Fruit fly (Drosophila melanogaster) whole organism, embryonic: ENCODE measurements around the gene COX6B.

ENCODE experiments used
- Ada2b ChIP-seq: fragments of 200-800 bp; sonication (Bioruptor generic); IDR thresholded peaks from 2 replicates; pipeline ENCODE4 v1.3.6; 2022; ENCODE audit warnings: missing biosample characterization, missing genetic modification characterization
- Aef1 ChIP-seq: fragments of 200-800 bp; sonication (Bioruptor generic); IDR thresholded peaks from 3 replicates; pipeline ENCODE4 v1.3.6; 2022; ENCODE audit warnings: missing biosample characterization, missing genetic modification characterization
- Atf3 ChIP-seq: fragments of 200-800 bp; sonication (Bioruptor generic); optimal IDR thresholded peaks from 3 replicates; lab custom pipeline; 2016; ENCODE audit warnings: missing biosample characterization, missing genetic modification characterization
- Bteb2 ChIP-seq: fragments of 200-800 bp; sonication (Bioruptor generic); optimal IDR thresholded peaks from 2 replicates; lab custom pipeline; 2016; ENCODE audit warnings: missing biosample characterization, missing genetic modification characterization
- CG10147 ChIP-seq: fragments of 200-800 bp; sonication (Bioruptor generic); optimal IDR thresholded peaks from 2 replicates; lab custom pipeline; 2019; ENCODE audit warnings: missing biosample characterization, mild to moderate bottlenecking, missing genetic modification characterization, moderate library complexity
- CG10462 ChIP-seq: fragments of 200-800 bp; sonication (Bioruptor generic); optimal IDR thresholded peaks from 2 replicates; lab custom pipeline; 2016; ENCODE audit warnings: missing biosample characterization, missing genetic modification characterization
- CG10979 ChIP-seq: fragments of 200-800 bp; sonication (Bioruptor generic); optimal IDR thresholded peaks from 2 replicates; lab custom pipeline; 2018; ENCODE audit warnings: missing biosample characterization, mild to moderate bottlenecking, missing genetic modification characterization, moderate library complexity
- CG11504 ChIP-seq: fragments of 200-800 bp; sonication (Bioruptor generic); optimal IDR thresholded peaks from 3 replicates; lab custom pipeline; 2019; ENCODE audit warnings: missing biosample characterization, mild to moderate bottlenecking, missing genetic modification characterization, moderate library complexity
- CG11696 ChIP-seq: fragments of 200-800 bp; sonication (Bioruptor generic); IDR thresholded peaks from 2 replicates; pipeline ENCODE4 v1.3.6; 2022; ENCODE audit warnings: missing biosample characterization, missing genetic modification characterization
- CG13894 ChIP-seq: fragments of 200-800 bp; sonication (Bioruptor generic); optimal IDR thresholded peaks from 3 replicates; lab custom pipeline; 2018; ENCODE audit warnings: missing biosample characterization, mild to moderate bottlenecking, missing genetic modification characterization, moderate library complexity
- CG14441 ChIP-seq: fragments of 200-800 bp; sonication (Bioruptor generic); IDR thresholded peaks from 2 replicates; pipeline ENCODE4 v1.3.6; 2022; ENCODE audit warnings: missing biosample characterization, missing genetic modification characterization
- CG15073 ChIP-seq: fragments of 200-800 bp; sonication (Bioruptor generic); optimal IDR thresholded peaks from 2 replicates; lab custom pipeline; 2016; ENCODE audit warnings: missing biosample characterization, missing genetic modification characterization
- CG1602 ChIP-seq: fragments of 200-800 bp; sonication (Bioruptor generic); optimal IDR thresholded peaks from 3 replicates; lab custom pipeline; 2016; ENCODE audit warnings: missing biosample characterization, missing genetic modification characterization
- CG17385 ChIP-seq: fragments of 200-800 bp; sonication (Bioruptor generic); optimal IDR thresholded peaks from 3 replicates; lab custom pipeline; 2018; ENCODE audit warnings: missing biosample characterization, mild to moderate bottlenecking, missing genetic modification characterization
- CG31365 ChIP-seq: fragments of 200-800 bp; sonication (Bioruptor generic); optimal IDR thresholded peaks from 2 replicates; lab custom pipeline; 2018; ENCODE audit warnings: missing biosample characterization, mild to moderate bottlenecking, missing genetic modification characterization
- CG3281 ChIP-seq: fragments of 200-800 bp; sonication (Bioruptor generic); optimal IDR thresholded peaks from 3 replicates; lab custom pipeline; 2017; ENCODE audit warnings: missing biosample characterization, mild to moderate bottlenecking, missing genetic modification characterization
- CG4617 ChIP-seq: fragments of 200-800 bp; sonication (Bioruptor generic); optimal IDR thresholded peaks from 3 replicates; lab custom pipeline; 2016; ENCODE audit warnings: missing biosample characterization, missing genetic modification characterization, borderline replicate concordance
- CG6272 ChIP-seq: fragments of 200-800 bp; sonication (Bioruptor generic); IDR thresholded peaks from 2 replicates; pipeline ENCODE4 v1.3.6; 2022; ENCODE audit warnings: missing biosample characterization, missing genetic modification characterization
- CG6791 ChIP-seq: fragments of 200-800 bp; sonication (Bioruptor generic); IDR thresholded peaks from 3 replicates; pipeline ENCODE4 v1.3.6; 2022; ENCODE audit warnings: missing biosample characterization, missing genetic modification characterization; ENCODE audit not compliant: partially characterized antibody
- CG7556 ChIP-seq: fragments of 200-800 bp; sonication (Bioruptor generic); optimal IDR thresholded peaks from 2 replicates; lab custom pipeline; 2017; ENCODE audit warnings: missing biosample characterization, mild to moderate bottlenecking, missing genetic modification characterization
- CG9215 ChIP-seq: fragments of 200-800 bp; sonication (Bioruptor generic); IDR thresholded peaks from 2 replicates; pipeline ENCODE4 v1.3.6; 2022; ENCODE audit warnings: missing biosample characterization, missing genetic modification characterization
- CG9437 ChIP-seq: fragments of 200-800 bp; sonication (Bioruptor generic); optimal IDR thresholded peaks from 2 replicates; lab custom pipeline; 2018; ENCODE audit warnings: missing biosample characterization, mild to moderate bottlenecking, missing genetic modification characterization
- CTCF ChIP-seq: fragments of 200-800 bp; sonication (Bioruptor generic); optimal IDR thresholded peaks from 2 replicates; lab custom pipeline; 2017; ENCODE audit warnings: missing biosample characterization, mild to moderate bottlenecking, missing genetic modification characterization, moderate library complexity
- E2f1 ChIP-seq: fragments of 200-800 bp; sonication (Bioruptor generic); IDR thresholded peaks from 2 replicates; pipeline ENCODE4 v1.3.6; 2022; ENCODE audit warnings: missing biosample characterization, missing genetic modification characterization
- E2f2 ChIP-seq: fragments of 200-800 bp; sonication (Bioruptor generic); IDR thresholded peaks from 2 replicates; pipeline ENCODE4 v1.3.6; 2022; ENCODE audit warnings: missing biosample characterization, missing genetic modification characterization
- Fer3 ChIP-seq: fragments of 200-800 bp; sonication (Bioruptor generic); optimal IDR thresholded peaks from 2 replicates; lab custom pipeline; 2018; ENCODE audit warnings: missing biosample characterization, mild to moderate bottlenecking, missing genetic modification characterization, moderate library complexity
- HLH54F ChIP-seq: fragments of 200-800 bp; sonication (Bioruptor generic); optimal IDR thresholded peaks from 3 replicates; lab custom pipeline; 2016; ENCODE audit warnings: missing biosample characterization, missing genetic modification characterization
- HmgD ChIP-seq: fragments of 200-800 bp; sonication (Bioruptor generic); optimal IDR thresholded peaks from 3 replicates; lab custom pipeline; 2016; ENCODE audit warnings: missing biosample characterization, missing genetic modification characterization
- Hmr ChIP-seq: fragments of 200-800 bp; sonication (Bioruptor generic); optimal IDR thresholded peaks from 3 replicates; lab custom pipeline; 2017; ENCODE audit warnings: mild to moderate bottlenecking, missing biosample characterization, missing genetic modification reagents, missing genetic modification characterization
- Max ChIP-seq: fragments of 200-800 bp; sonication (Bioruptor generic); optimal IDR thresholded peaks from 2 replicates; lab custom pipeline; 2016; ENCODE audit warnings: missing biosample characterization, mild to moderate bottlenecking, missing genetic modification characterization
- NFAT ChIP-seq: fragments of 200-800 bp; sonication (Bioruptor generic); IDR thresholded peaks from 2 replicates; pipeline ENCODE4 v1.3.6; 2022; ENCODE audit warnings: missing biosample characterization, missing genetic modification characterization
- Rx ChIP-seq: fragments of 200-800 bp; sonication (Bioruptor generic); IDR thresholded peaks from 2 replicates; pipeline ENCODE4 v1.3.6; 2022; ENCODE audit warnings: missing biosample characterization, missing genetic modification characterization
- Sox102F ChIP-seq: fragments of 200-800 bp; sonication (Bioruptor generic); optimal IDR thresholded peaks from 2 replicates; lab custom pipeline; 2018; ENCODE audit warnings: missing biosample characterization, mild to moderate bottlenecking, missing genetic modification characterization, moderate library complexity
- Tbp ChIP-seq: fragments of >200 bp; optimal IDR thresholded peaks from 2 replicates; lab custom pipeline; 2018; ENCODE audit warnings: missing biosample characterization, missing genetic modification characterization
- Xbp1 ChIP-seq: fragments of 200-800 bp; sonication (Bioruptor generic); optimal IDR thresholded peaks from 3 replicates; lab custom pipeline; 2016; ENCODE audit warnings: missing biosample characterization, mild to moderate bottlenecking, missing genetic modification characterization
- bigmax ChIP-seq: fragments of 200-800 bp; sonication (Bioruptor generic); optimal IDR thresholded peaks from 2 replicates; lab custom pipeline; 2018; ENCODE audit warnings: missing biosample characterization, mild to moderate bottlenecking, missing genetic modification characterization
- cato ChIP-seq: fragments of 200-800 bp; sonication (Bioruptor generic); optimal IDR thresholded peaks from 2 replicates; lab custom pipeline; 2016; ENCODE audit warnings: missing biosample characterization, missing genetic modification characterization, borderline replicate concordance
- chif ChIP-seq, 2 experiments: fragments of 200-800 bp; sonication (Bioruptor generic); optimal IDR thresholded peaks; 3 replicates each; lab custom pipeline; 2016; ENCODE audit warnings: missing biosample characterization in 2 of 2, missing genetic modification characterization in 2 of 2
- chinmo ChIP-seq: fragments of 200-800 bp; sonication (Bioruptor generic); IDR thresholded peaks from 4 replicates; pipeline ENCODE4 v1.3.6; 2022; ENCODE audit warnings: missing biosample characterization, missing genetic modification characterization; ENCODE audit not compliant: partially characterized antibody
- cwo ChIP-seq: fragments of 200-800 bp; sonication (Bioruptor generic); optimal IDR thresholded peaks from 3 replicates; lab custom pipeline; 2017; ENCODE audit warnings: missing biosample characterization, missing genetic modification characterization, mild to moderate bottlenecking, moderate library complexity, missing genetic modification reagents
- dati ChIP-seq: fragments of 200-800 bp; sonication (Bioruptor generic); IDR thresholded peaks from 2 replicates; pipeline ENCODE4 v1.3.6; 2022; ENCODE audit warnings: missing biosample characterization, missing genetic modification characterization
- kah ChIP-seq: fragments of 200-800 bp; sonication (Bioruptor generic); optimal IDR thresholded peaks from 2 replicates; lab custom pipeline; 2018; ENCODE audit warnings: missing biosample characterization, mild to moderate bottlenecking, missing genetic modification characterization
- mld ChIP-seq: fragments of 200-800 bp; sonication (Bioruptor generic); IDR thresholded peaks from 3 replicates; pipeline ENCODE4 v1.3.6; 2022; ENCODE audit warnings: missing biosample characterization, missing genetic modification characterization; ENCODE audit not compliant: partially characterized antibody
- oc ChIP-seq: fragments of 200-800 bp; sonication (Bioruptor generic); optimal IDR thresholded peaks from 2 replicates; lab custom pipeline; 2018; ENCODE audit warnings: missing biosample characterization, mild to moderate bottlenecking, missing genetic modification characterization, moderate library complexity
- pzg ChIP-seq: fragments of 200-800 bp; sonication (Bioruptor generic); optimal IDR thresholded peaks from 3 replicates; lab custom pipeline; 2018; ENCODE audit warnings: missing biosample characterization, mild to moderate bottlenecking, missing genetic modification characterization, moderate library complexity
- ranshi ChIP-seq: fragments of 200-800 bp; sonication (Bioruptor generic); IDR thresholded peaks from 2 replicates; pipeline ENCODE4 v1.3.6; 2022; ENCODE audit warnings: missing biosample characterization, missing genetic modification characterization
- sd ChIP-seq: fragments of 200-800 bp; sonication (Bioruptor generic); optimal IDR thresholded peaks from 3 replicates; lab custom pipeline; 2018; ENCODE audit warnings: missing biosample characterization, mild to moderate bottlenecking, missing genetic modification characterization, moderate library complexity
- so ChIP-seq: fragments of 200-800 bp; sonication (Bioruptor generic); IDR thresholded peaks from 3 replicates; pipeline ENCODE4 v1.3.6; 2022; ENCODE audit warnings: missing biosample characterization, missing genetic modification characterization
- vfl ChIP-seq: fragments of 200-800 bp; sonication (Bioruptor generic); optimal IDR thresholded peaks from 2 replicates; lab custom pipeline; 2016; ENCODE audit warnings: missing biosample characterization, missing genetic modification characterization
- zf30C ChIP-seq: fragments of 200-800 bp; sonication (Bioruptor generic); optimal IDR thresholded peaks from 3 replicates; lab custom pipeline; 2018; ENCODE audit warnings: missing biosample characterization, mild to moderate bottlenecking, missing genetic modification characterization

The COX6B gene

DNA sequence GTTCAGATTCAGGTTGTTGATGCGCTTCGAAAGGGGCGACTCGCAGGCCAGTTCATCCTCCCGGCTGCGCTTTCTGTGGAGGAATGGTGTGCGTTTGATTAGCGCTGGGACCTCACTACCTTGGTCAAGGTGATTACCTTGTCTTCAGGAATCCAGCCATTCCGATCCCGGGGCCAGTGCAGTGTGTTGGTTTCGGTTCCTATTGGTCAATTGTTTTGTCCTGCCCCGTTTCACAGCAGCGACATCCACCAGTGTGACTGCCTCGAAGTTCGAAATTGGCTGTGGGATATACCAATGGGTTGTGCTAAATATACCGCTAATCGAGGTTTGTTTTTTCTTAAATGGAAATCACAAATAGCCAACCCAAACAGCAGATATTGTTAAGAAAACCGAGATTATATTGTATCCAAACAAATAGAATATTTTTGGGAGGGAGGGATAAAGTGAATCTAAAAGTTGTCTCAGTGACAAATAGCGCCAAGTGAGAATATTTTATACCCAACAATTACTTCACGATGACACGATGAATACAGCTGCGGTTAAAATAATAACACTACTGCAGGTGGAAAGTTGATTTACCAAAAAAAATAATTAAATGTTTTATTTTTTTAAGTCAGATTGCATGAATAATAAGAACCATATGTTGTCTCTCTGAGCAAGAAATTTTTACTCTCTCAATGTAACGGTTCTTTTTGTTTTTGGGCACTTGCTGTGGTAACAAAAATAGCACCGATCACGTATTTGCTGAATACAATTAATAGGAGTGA is 49.2 kb downstream of the COX6B start, which contains the start of gene CG14229 (continued):
- TF ChIP-seq Xbp1 (GFP tag; lab: Kevin White, UChicago) (no peak), NFAT (no peak), Ada2b (GFP tag; lab: Robert Waterston, UW) (peak; percentile 42; the same call in 1 of the 2 replicates), CG1602 (no peak), Fer3 (tag; lab: Kevin White, UChicago) (no peak), mld (no peak), CG17385 (no peak), chinmo (GFP tag; lab: Robert Waterston, UW) (no peak), CG10979 (no peak), CG6272 (GFP tag; lab: Robert Waterston, UW) (no peak), CG15073 (no peak), CG9437 (no peak), CG14441 (GFP tag; lab: Robert Waterston, UW) (no peak), Atf3 (no peak), E2f1 (GFP tag; lab: Robert Waterston, UW) (no peak), Rx (GFP tag; lab: Robert Waterston, UW) (no peak), CTCF (GFP tag; lab: Kevin White, UChicago) (no peak), pzg (GFP tag; lab: Kevin White, UChicago) (peak; percentile 44), Aef1 (GFP tag; lab: Robert Waterston, UW) (no peak), sd (tag; lab: Kevin White, UChicago) (no peak), CG31365 (tag; lab: Kevin White, UChicago) (no peak), cato (no peak), CG3281 (peak; percentile 3), Sox102F (GFP tag; lab: Kevin White, UChicago) (peak; percentile 10), CG10462 (no peak), HmgD (GFP tag; lab: Kevin White, UChicago) (no peak), CG13894 (tag; lab: Kevin White, UChicago) (no peak), Hmr (no peak), CG11504 (tag; lab: Kevin White, UChicago) (peak; percentile 23), CG4617 (no peak), zf30C (no peak), CG11696 (GFP tag; lab: Robert Waterston, UW) (peak; percentile 82), Bteb2 (GFP tag; lab: Kevin White, UChicago) (no peak), CG6791 (no peak), bigmax (GFP tag; lab: Kevin White, UChicago) (no peak), E2f2 (GFP tag; lab: Robert Waterston, UW) (no peak), so (GFP tag; lab: Robert Waterston, UW) (no peak), Max (GFP tag; lab: Kevin White, UChicago) (no peak), CG9215 (GFP tag; lab: Robert Waterston, UW) (peak; percentile 43), CG10147 (GFP tag; lab: Kevin White, UChicago) (no peak), kah (GFP tag; lab: Kevin White, UChicago) (no peak), CG7556 (GFP tag; lab: Kevin White, UChicago) (no peak), chif (GFP tag; optimal IDR thresholded peaks at IDR 0.05; lab: Kevin White, UChicago) (no peak), dati (no peak), oc (tag; lab: Kevin White, UChicago) (no peak), HLH54F (no peak), cwo (GFP tag; lab: Kevin White, UChicago) (no peak), ranshi (GFP tag; lab: Robert Waterston, UW) (0 out of 2 replicates have a peak, but pooled peaks have one; percentile 24), vfl (GFP tag; lab: Kevin White, UChicago) (no peak), Tbp (GFP tag; lab: Kevin White, UChicago) (no peak)
